Worm (Caenorhabditis elegans) whole organism, L4/young adult: ENCODE results near the gene ZK669.2.

ENCODE experiments used
- W03F9.2 ChIP-seq: fragments of 150-350 bp; optimal IDR thresholded peaks from 2 replicates; lab custom pipeline; 2014; ENCODE audit warnings: missing biosample characterization, missing genetic modification characterization
- dao-5 ChIP-seq: sonication (generic microtip); optimal IDR thresholded peaks from 2 replicates; lab custom pipeline; 2016; ENCODE audit warnings: missing genotype, missing genetic modification characterization, moderate library complexity, missing compliant biosample characterization
- him-1 ChIP-seq: sonication (generic microtip); optimal IDR thresholded peaks from 2 replicates; lab custom pipeline; 2016; ENCODE audit warnings: missing genotype, missing genetic modification reagents, missing genetic modification characterization, missing compliant biosample characterization

ce11 chrII:7968393-7968792 is 30.4 kb upstream of the ZK669.2 start:
- TF ChIP-seq him-1 (tag; lab: Kevin White, UChicago) (no peak), dao-5 (tag; lab: Kevin White, UChicago) (no peak), W03F9.2 (no peak)
